Worm (Caenorhabditis elegans) whole organism, young adult: ENCODE results near the gene ZK809.1.

ENCODE experiments used
- B0019.2 ChIP-seq: fragments of 200-800 bp; sonication (Bioruptor generic); conservative IDR thresholded peaks from 2 replicates; pipeline ENCODE4 v1.3.6; 2022; ENCODE audit warnings: missing genetic modification reagents, missing genetic modification characterization, missing compliant biosample characterization
- B0035.1 ChIP-seq: sonication (generic microtip); optimal IDR thresholded peaks from 2 replicates; lab custom pipeline; 2016; ENCODE audit warnings: missing genetic modification characterization, mild to moderate bottlenecking, missing compliant biosample characterization, missing genotype, missing genetic modification reagents
- D2030.7 ChIP-seq: fragments of 200-800 bp; sonication (Bioruptor generic); IDR thresholded peaks from 2 replicates; pipeline ENCODE4 v1.3.6; 2022; ENCODE audit warnings: missing genetic modification reagents, missing genetic modification characterization, missing compliant biosample characterization
- F22D6.2 ChIP-seq: sonication (generic microtip); optimal IDR thresholded peaks from 2 replicates; lab custom pipeline; 2016; ENCODE audit warnings: mild to moderate bottlenecking, missing genetic modification characterization, missing compliant biosample characterization
- F23B12.7 ChIP-seq: sonication (generic microtip); optimal IDR thresholded peaks from 2 replicates; lab custom pipeline; 2017; ENCODE audit warnings: missing genetic modification characterization, mild to moderate bottlenecking, missing compliant biosample characterization, antibody characterized with exemption, moderate library complexity; ENCODE audit not compliant: insufficient read depth
- F37B4.10 ChIP-seq: fragments of 200-800 bp; sonication (Bioruptor generic); IDR thresholded peaks from 2 replicates; pipeline ENCODE4 v1.3.6; 2022; ENCODE audit warnings: missing genetic modification characterization, missing compliant biosample characterization
- K12H6.12 ChIP-seq: fragments of 200-800 bp; sonication (Bioruptor generic); optimal IDR thresholded peaks from 2 replicates; lab custom pipeline; 2018; ENCODE audit warnings: mild to moderate bottlenecking, missing genetic modification characterization, missing compliant biosample characterization
- Y53G8AR.9 ChIP-seq: fragments of 200-800 bp; sonication (Bioruptor generic); conservative IDR thresholded peaks from 2 replicates; pipeline ENCODE4 v1.3.6; 2022; ENCODE audit warnings: missing genetic modification reagents, missing genetic modification characterization, missing compliant biosample characterization
- akir-1 ChIP-seq: fragments of 200-800 bp; sonication (Bioruptor generic); optimal IDR thresholded peaks from 2 replicates; lab custom pipeline; 2018; ENCODE audit warnings: mild to moderate bottlenecking, missing genetic modification characterization, moderate library complexity, missing compliant biosample characterization
- attf-6 ChIP-seq: fragments of 200-800 bp; sonication (Bioruptor generic); IDR thresholded peaks from 2 replicates; pipeline ENCODE4 v1.3.6; 2022; ENCODE audit warnings: missing genetic modification reagents, missing genetic modification characterization, missing compliant biosample characterization
- cebp-1 ChIP-seq, 2 experiments: fragments of 200-800 bp in 1 of 2; sonication (Bioruptor generic) in 1 of 2; sonication (generic microtip) in 1 of 2; IDR thresholded peaks in 1 of 2; optimal IDR thresholded peaks in 1 of 2; 2 replicates each; pipeline versions ENCODE4 v1.3.6 to Lab custom; 2017 to 2022; ENCODE audit warnings: missing compliant biosample characterization in 2 of 2, missing genetic modification characterization in 2 of 2, mild to moderate bottlenecking in 1 of 2, missing genetic modification reagents in 1 of 2, moderate library complexity in 1 of 2
- ceh-100 ChIP-seq: fragments of 200-800 bp; sonication (Bioruptor generic); IDR thresholded peaks from 2 replicates; pipeline ENCODE4 v1.3.6; 2022; ENCODE audit warnings: missing genetic modification reagents, missing genetic modification characterization, missing compliant biosample characterization
- ceh-40 ChIP-seq: fragments of 200-800 bp; sonication (Bioruptor generic); IDR thresholded peaks from 2 replicates; pipeline ENCODE4 v1.3.6; 2022; ENCODE audit warnings: missing genetic modification characterization, missing compliant biosample characterization
- ceh-58 ChIP-seq: fragments of 200-800 bp; sonication (Bioruptor generic); IDR thresholded peaks from 2 replicates; pipeline ENCODE4 v1.3.6; 2022; ENCODE audit warnings: missing genetic modification characterization, missing compliant biosample characterization
- ceh-91 ChIP-seq: fragments of 200-800 bp; sonication (Bioruptor generic); IDR thresholded peaks from 2 replicates; pipeline ENCODE4 v1.3.6; 2022; ENCODE audit warnings: missing genetic modification reagents, missing genetic modification characterization, missing compliant biosample characterization
- chd-7 ChIP-seq: sonication (generic microtip); optimal IDR thresholded peaks from 2 replicates; lab custom pipeline; 2016; ENCODE audit warnings: mild to moderate bottlenecking, missing genetic modification characterization, moderate library complexity, missing compliant biosample characterization
- dpl-1 ChIP-seq: fragments of 150-350 bp; optimal IDR thresholded peaks from 2 replicates; lab custom pipeline; 2014; ENCODE audit warnings: missing biosample characterization, missing genetic modification reagents, missing genetic modification characterization
- egl-18 ChIP-seq: fragments of 200-800 bp; sonication (Bioruptor generic); IDR thresholded peaks from 2 replicates; pipeline ENCODE4 v1.3.6; 2022; ENCODE audit warnings: missing genetic modification reagents, missing genetic modification characterization, missing compliant biosample characterization
- ets-4 ChIP-seq: fragments of 200-800 bp; sonication (Bioruptor generic); optimal IDR thresholded peaks from 2 replicates; lab custom pipeline; 2018; ENCODE audit warnings: mild to moderate bottlenecking, missing genetic modification characterization, missing compliant biosample characterization
- fkh-3 ChIP-seq: sonication (generic microtip); optimal IDR thresholded peaks from 2 replicates; lab custom pipeline; 2016; ENCODE audit warnings: mild to moderate bottlenecking, missing genetic modification characterization, missing compliant biosample characterization
- hlh-12 ChIP-seq: sonication (generic microtip); optimal IDR thresholded peaks from 2 replicates; lab custom pipeline; 2016; ENCODE audit warnings: missing genetic modification characterization, missing compliant biosample characterization
- hmg-20 ChIP-seq: fragments of 200-800 bp; sonication (Bioruptor generic); IDR thresholded peaks from 2 replicates; pipeline ENCODE4 v1.3.6; 2022; ENCODE audit warnings: missing genetic modification reagents, missing genetic modification characterization, missing compliant biosample characterization
- let-526 ChIP-seq: fragments of 200-800 bp; sonication (Bioruptor generic); IDR thresholded peaks from 2 replicates; pipeline ENCODE4 v1.3.6; 2022; ENCODE audit warnings: missing genetic modification reagents, missing genetic modification characterization, missing compliant biosample characterization
- lin-26 ChIP-seq: fragments of 200-800 bp; sonication (Bioruptor generic); IDR thresholded peaks from 2 replicates; pipeline ENCODE4 v1.3.6; 2022; ENCODE audit warnings: missing genetic modification reagents, missing genetic modification characterization, missing compliant biosample characterization
- mcd-1 ChIP-seq: fragments of 200-800 bp; sonication (Bioruptor generic); IDR thresholded peaks from 2 replicates; pipeline ENCODE4 v1.3.6; 2022; ENCODE audit warnings: missing genetic modification reagents, missing genetic modification characterization, missing compliant biosample characterization
- nhr-80 ChIP-seq: sonication (generic microtip); optimal IDR thresholded peaks from 2 replicates; lab custom pipeline; 2016; ENCODE audit warnings: missing genetic modification characterization, missing compliant biosample characterization
- pbrm-1 ChIP-seq: fragments of 200-800 bp; sonication (Bioruptor generic); IDR thresholded peaks from 2 replicates; pipeline ENCODE4 v1.3.6; 2022; ENCODE audit warnings: missing genetic modification reagents, missing genetic modification characterization, missing compliant biosample characterization
- snpc-1.3 ChIP-seq: sonication (generic microtip); optimal IDR thresholded peaks from 2 replicates; lab custom pipeline; 2017; ENCODE audit warnings: missing genetic modification characterization, mild to moderate bottlenecking, missing compliant biosample characterization, antibody characterized with exemption, moderate library complexity, missing genotype, missing genetic modification reagents; ENCODE audit not compliant: insufficient read depth
- snpc-4 ChIP-seq, 5 experiments: fragments of 150-350 bp in 1 of 5; sonication (generic microtip) in 4 of 5; optimal IDR thresholded peaks; 2 replicates each; lab custom pipeline; 2014 to 2018; ENCODE audit warnings: missing genetic modification characterization in 5 of 5, missing biosample characterization in 3 of 5, antibody characterized with exemption in 2 of 5, mild to moderate bottlenecking in 2 of 5, missing compliant biosample characterization in 2 of 5, missing genotype in 2 of 5, moderate library complexity in 2 of 5, missing genetic modification reagents in 1 of 5
- tbp1 ChIP-seq: fragments of 200-800 bp; sonication (Bioruptor generic); optimal IDR thresholded peaks from 2 replicates; lab custom pipeline; 2018; ENCODE audit warnings: mild to moderate bottlenecking, missing genetic modification characterization, missing compliant biosample characterization
- unc-62 ChIP-seq: fragments of 150-350 bp; optimal IDR thresholded peaks from 2 replicates; lab custom pipeline; 2014; ENCODE audit warnings: missing biosample characterization, missing genetic modification reagents, missing genetic modification characterization
- ztf-25 ChIP-seq: fragments of 200-800 bp; sonication (Bioruptor generic); IDR thresholded peaks from 2 replicates; pipeline ENCODE4 v1.3.6; 2022; ENCODE audit warnings: missing genetic modification reagents, missing genetic modification characterization, missing compliant biosample characterization
- ztf-26 ChIP-seq: sonication (generic microtip); optimal IDR thresholded peaks from 2 replicates; lab custom pipeline; 2017; ENCODE audit warnings: missing genetic modification characterization, missing compliant biosample characterization
- ztf-28 ChIP-seq: fragments of 200-800 bp; sonication (Bioruptor generic); IDR thresholded peaks from 2 replicates; pipeline ENCODE4 v1.3.6; 2022; ENCODE audit warnings: missing genetic modification reagents, missing genetic modification characterization, missing compliant biosample characterization
- ztf-3 ChIP-seq: fragments of 200-800 bp; sonication (Bioruptor generic); optimal IDR thresholded peaks from 2 replicates; lab custom pipeline; 2018; ENCODE audit warnings: mild to moderate bottlenecking, missing genetic modification characterization, missing compliant biosample characterization
- ztf-6 ChIP-seq: fragments of 200-800 bp; sonication (Bioruptor generic); IDR thresholded peaks from 2 replicates; pipeline ENCODE4 v1.3.6; 2022; ENCODE audit warnings: missing genetic modification reagents, missing genetic modification characterization, missing compliant biosample characterization

ZK809.1 gene

ce11 chrIV:11623759-11624287 is 18.1 kb upstream of the ZK809.1 start:
- TF ChIP-seq B0019.2, result no peak
- TF ChIP-seq D2030.7 (GFP tag; lab: Robert Waterston, UW), result no peak
- TF ChIP-seq mcd-1 (GFP tag; lab: Robert Waterston, UW), result no peak
- TF ChIP-seq F22D6.2, result no peak
- no peak for TF ChIP-seq snpc-1.3
- TF ChIP-seq cebp-1 (GFP tag; IDR thresholded peaks at IDR 0.05; lab: Robert Waterston, UW), result no peak
- TF ChIP-seq cebp-1 (tag; optimal IDR thresholded peaks at IDR 0.05; lab: Kevin White, UChicago), result peak; percentile 14
- TF ChIP-seq akir-1 (GFP tag; lab: Kevin White, UChicago), result no peak
- no peak for TF ChIP-seq ztf-28
- TF ChIP-seq egl-18 (GFP tag; lab: Robert Waterston, UW), result no peak
- no peak for TF ChIP-seq ceh-100 (GFP tag; lab: Robert Waterston, UW)
- TF ChIP-seq F23B12.7 (tag; lab: Kevin White, UChicago), result no peak
- TF ChIP-seq let-526, result no peak
- no peak for TF ChIP-seq tbp1 (GFP tag; lab: Kevin White, UChicago)
- peak; percentile 66 for TF ChIP-seq nhr-80 (tag; lab: Kevin White, UChicago)

ce11 chrIV:11625482-11625881 is 16.4 kb upstream of the ZK809.1 start, which contains the start of gene lys-5:
lys-5 (minus strand) TSS chrIV:11625582.
- TF ChIP-seq hlh-12 (tag; lab: Kevin White, UChicago) (no peak), ets-4 (GFP tag; lab: Kevin White, UChicago) (no peak), K12H6.12 (tag; lab: Kevin White, UChicago) (no peak), ztf-3 (GFP tag; lab: Kevin White, UChicago) (no peak), pbrm-1 (GFP tag; lab: Robert Waterston, UW) (no peak), F37B4.10 (GFP tag; lab: Robert Waterston, UW) (no peak), Y53G8AR.9 (GFP tag; lab: Robert Waterston, UW) (no peak), fkh-3 (tag; lab: Kevin White, UChicago) (no peak), unc-62 (GFP tag; lab: Kevin White, UChicago) (no peak), hmg-20 (GFP tag; lab: Robert Waterston, UW) (no peak), snpc-4 (GFP tag; optimal IDR thresholded peaks at IDR 0.05; lab: Kevin White, UChicago) (no peak), snpc-4 (tag; optimal IDR thresholded peaks at IDR 0.05; lab: Kevin White, UChicago) (no peak), ceh-58 (GFP tag; lab: Robert Waterston, UW) (no peak)

ce11 chrIV:11627847-11628246 is 14.1 kb upstream of the ZK809.1 start, which contains the start of gene lys-6:
lys-6 (minus strand) TSS chrIV:11627947.
- TF ChIP-seq nhr-80 (tag; lab: Kevin White, UChicago), result no peak
- TF ChIP-seq ceh-40, result no peak
- TF ChIP-seq chd-7 (tag; lab: Kevin White, UChicago), result no peak
- TF ChIP-seq dpl-1 (GFP tag; lab: Kevin White, UChicago), result no peak
- TF ChIP-seq ztf-25, result no peak
- no peak for TF ChIP-seq lin-26 (GFP tag; lab: Robert Waterston, UW)
- no peak for TF ChIP-seq ztf-6 (GFP tag; lab: Robert Waterston, UW)
- no peak for TF ChIP-seq B0035.1
- no peak for TF ChIP-seq attf-6 (GFP tag; lab: Robert Waterston, UW)
- TF ChIP-seq ceh-91 (GFP tag; lab: Robert Waterston, UW), result no peak
- TF ChIP-seq ztf-26 (tag; lab: Kevin White, UChicago), result no peak
